Worm (Caenorhabditis elegans): ENCODE measurements around the gene M7.8.

ce11 chrIV:11100271-11100670 is 5.4 kb upstream of the M7.8 start, which contains the start of gene str-3:
- TF ChIP-seq dmd-8 (GFP tag; IDR thresholded peaks at IDR 0.05) = no peak
- no peak for TF ChIP-seq F44E2.7 (GFP tag; IDR thresholded peaks at IDR 0.05)
- TF ChIP-seq nhr-77 (tag; optimal IDR thresholded peaks at IDR 0.05) = no peak
- TF ChIP-seq spr-1 (tag; optimal IDR thresholded peaks at IDR 0.05) = no peak
- TF ChIP-seq nhr-76 (tag; optimal IDR thresholded peaks at IDR 0.05) = no peak
- TF ChIP-seq egl-27 (tag; optimal IDR thresholded peaks at IDR 0.05) = no peak
- TF ChIP-seq snpc-4 (tag; optimal IDR thresholded peaks at IDR 0.05) = no peak
- TF ChIP-seq nhr-10 (tag; optimal IDR thresholded peaks at IDR 0.05) = no peak
- no peak for TF ChIP-seq zag-1 (tag; optimal IDR thresholded peaks at IDR 0.05)

All from whole organism, L4 larva.